Worm (Caenorhabditis elegans) whole organism, young adult: ENCODE results near the gene M05D6.1.

ENCODE experiments used
- B0019.2 ChIP-seq: fragments of 200-800 bp; sonication (Bioruptor generic); conservative IDR thresholded peaks from 2 replicates; pipeline ENCODE4 v1.3.6; 2022; ENCODE audit warnings: missing genetic modification reagents, missing genetic modification characterization, missing compliant biosample characterization
- B0261.1 ChIP-seq: sonication (generic microtip); optimal IDR thresholded peaks from 2 replicates; lab custom pipeline; 2016; ENCODE audit warnings: mild to moderate bottlenecking, missing genetic modification characterization, moderate library complexity, missing compliant biosample characterization
- C17E4.6 ChIP-seq: fragments of 200-800 bp; sonication (Bioruptor generic); IDR thresholded peaks from 2 replicates; pipeline ENCODE4 v1.3.6; 2022; ENCODE audit warnings: missing genetic modification reagents, missing genetic modification characterization, missing compliant biosample characterization
- D2030.7 ChIP-seq: fragments of 200-800 bp; sonication (Bioruptor generic); IDR thresholded peaks from 2 replicates; pipeline ENCODE4 v1.3.6; 2022; ENCODE audit warnings: missing genetic modification reagents, missing genetic modification characterization, missing compliant biosample characterization
- F33H1.4 ChIP-seq: fragments of 200-800 bp; sonication (Bioruptor generic); IDR thresholded peaks from 2 replicates; pipeline ENCODE4 v1.3.6; 2022; ENCODE audit warnings: missing genetic modification reagents, missing genetic modification characterization, missing compliant biosample characterization
- F39B2.1 ChIP-seq: fragments of 200-800 bp; sonication (Bioruptor generic); IDR thresholded peaks from 2 replicates; pipeline ENCODE4 v1.3.6; 2022; ENCODE audit warnings: missing genetic modification reagents, missing genetic modification characterization, missing compliant biosample characterization
- F52B5.7 ChIP-seq: sonication (generic microtip); optimal IDR thresholded peaks from 2 replicates; lab custom pipeline; 2016; ENCODE audit warnings: mild to moderate bottlenecking, missing genetic modification characterization, missing compliant biosample characterization
- K11D2.4 ChIP-seq: fragments of 200-800 bp; sonication (Bioruptor generic); IDR thresholded peaks from 2 replicates; pipeline ENCODE4 v1.3.6; 2022; ENCODE audit warnings: missing genetic modification reagents, missing genetic modification characterization, missing compliant biosample characterization
- Y67H2A.10 ChIP-seq: fragments of 200-800 bp; sonication (Bioruptor generic); conservative IDR thresholded peaks from 2 replicates; pipeline ENCODE4 v1.3.6; 2022; ENCODE audit warnings: missing genetic modification reagents, missing genetic modification characterization, missing compliant biosample characterization
- Y79H2A.3 ChIP-seq: fragments of 200-800 bp; sonication (Bioruptor generic); conservative IDR thresholded peaks from 2 replicates; pipeline ENCODE4 v1.3.6; 2022; ENCODE audit warnings: missing genetic modification reagents, missing genetic modification characterization, missing compliant biosample characterization
- Y95B8A.8 ChIP-seq: fragments of 200-800 bp; sonication (Bioruptor generic); IDR thresholded peaks from 2 replicates; pipeline ENCODE4 v1.3.6; 2022; ENCODE audit warnings: missing genetic modification reagents, missing genetic modification characterization, missing compliant biosample characterization
- ama-1 ChIP-seq, 3 experiments: fragments of 150-350 bp in 1 of 3; sonication (generic microtip) in 2 of 3; optimal IDR thresholded peaks; 2 replicates each; lab custom pipeline; 2014 to 2018; ENCODE audit warnings: missing biosample characterization in 2 of 3, missing genetic modification characterization in 2 of 3, missing genetic modification reagents in 2 of 3
- aptf-3 ChIP-seq: fragments of 200-800 bp; sonication (Bioruptor generic); IDR thresholded peaks from 2 replicates; pipeline ENCODE4 v1.3.6; 2022; ENCODE audit warnings: missing genetic modification characterization, missing compliant biosample characterization
- ceh-40 ChIP-seq: fragments of 200-800 bp; sonication (Bioruptor generic); IDR thresholded peaks from 2 replicates; pipeline ENCODE4 v1.3.6; 2022; ENCODE audit warnings: missing genetic modification characterization, missing compliant biosample characterization
- ceh-58 ChIP-seq: fragments of 200-800 bp; sonication (Bioruptor generic); IDR thresholded peaks from 2 replicates; pipeline ENCODE4 v1.3.6; 2022; ENCODE audit warnings: missing genetic modification characterization, missing compliant biosample characterization
- ceh-91 ChIP-seq: fragments of 200-800 bp; sonication (Bioruptor generic); IDR thresholded peaks from 2 replicates; pipeline ENCODE4 v1.3.6; 2022; ENCODE audit warnings: missing genetic modification reagents, missing genetic modification characterization, missing compliant biosample characterization
- dpl-1 ChIP-seq: fragments of 150-350 bp; optimal IDR thresholded peaks from 2 replicates; lab custom pipeline; 2014; ENCODE audit warnings: missing biosample characterization, missing genetic modification reagents, missing genetic modification characterization
- egrh-3 ChIP-seq: fragments of 200-800 bp; sonication (Bioruptor generic); IDR thresholded peaks from 2 replicates; pipeline ENCODE4 v1.3.6; 2022; ENCODE audit warnings: missing genetic modification reagents, missing genetic modification characterization, missing compliant biosample characterization
- gei-17 ChIP-seq: fragments of 200-800 bp; sonication (Bioruptor generic); optimal IDR thresholded peaks from 2 replicates; lab custom pipeline; 2018; ENCODE audit warnings: mild to moderate bottlenecking, missing genetic modification characterization, missing compliant biosample characterization
- let-526 ChIP-seq: fragments of 200-800 bp; sonication (Bioruptor generic); IDR thresholded peaks from 2 replicates; pipeline ENCODE4 v1.3.6; 2022; ENCODE audit warnings: missing genetic modification reagents, missing genetic modification characterization, missing compliant biosample characterization
- lin-26 ChIP-seq: fragments of 200-800 bp; sonication (Bioruptor generic); IDR thresholded peaks from 2 replicates; pipeline ENCODE4 v1.3.6; 2022; ENCODE audit warnings: missing genetic modification reagents, missing genetic modification characterization, missing compliant biosample characterization
- lin-35 ChIP-seq, 3 experiments: fragments of 150-350 bp in 2 of 3; sonication (generic microtip) in 1 of 3; optimal IDR thresholded peaks; 2 replicates each; lab custom pipeline; 2014 to 2018; ENCODE audit warnings: missing biosample characterization in 3 of 3, missing genetic modification characterization in 3 of 3, missing genetic modification reagents in 3 of 3
- lin-54 ChIP-seq: fragments of 200-800 bp; sonication (Bioruptor generic); optimal IDR thresholded peaks from 2 replicates; lab custom pipeline; 2018; ENCODE audit warnings: mild to moderate bottlenecking, missing genetic modification characterization, missing compliant biosample characterization
- madf-3 ChIP-seq: fragments of 200-800 bp; sonication (Bioruptor generic); IDR thresholded peaks from 2 replicates; pipeline ENCODE4 v1.3.6; 2022; ENCODE audit warnings: missing genetic modification reagents, missing genetic modification characterization, missing compliant biosample characterization
- mcd-1 ChIP-seq: fragments of 200-800 bp; sonication (Bioruptor generic); IDR thresholded peaks from 2 replicates; pipeline ENCODE4 v1.3.6; 2022; ENCODE audit warnings: missing genetic modification reagents, missing genetic modification characterization, missing compliant biosample characterization
- nfya-1 ChIP-seq: sonication (generic microtip); optimal IDR thresholded peaks from 2 replicates; lab custom pipeline; 2017; ENCODE audit warnings: antibody characterized with exemption, missing compliant biosample characterization, missing genetic modification characterization, borderline replicate concordance; ENCODE audit not compliant: insufficient read depth
- nhr-80 ChIP-seq: sonication (generic microtip); optimal IDR thresholded peaks from 2 replicates; lab custom pipeline; 2016; ENCODE audit warnings: missing genetic modification characterization, missing compliant biosample characterization
- repo-1 ChIP-seq: sonication (generic microtip); optimal IDR thresholded peaks from 2 replicates; lab custom pipeline; 2017; ENCODE audit warnings: mild to moderate bottlenecking, missing genetic modification characterization, missing compliant biosample characterization
- rpc-1 ChIP-seq, 2 experiments: fragments of 150-350 bp in 1 of 2; sonication (generic microtip) in 1 of 2; optimal IDR thresholded peaks; 2 replicates each; lab custom pipeline; 2014 to 2018; ENCODE audit warnings: missing biosample characterization in 1 of 2, missing genetic modification characterization in 1 of 2, missing genetic modification reagents in 1 of 2, missing genotype in 1 of 2
- snpc-1.1 ChIP-seq: sonication (generic microtip); optimal IDR thresholded peaks from 2 replicates; lab custom pipeline; 2017; ENCODE audit warnings: missing genetic modification characterization, mild to moderate bottlenecking, missing compliant biosample characterization, antibody characterized with exemption, moderate library complexity, missing genotype, missing genetic modification reagents; ENCODE audit not compliant: insufficient read depth
- snpc-3.4 ChIP-seq: sonication (generic microtip); optimal IDR thresholded peaks from 2 replicates; lab custom pipeline; 2017; ENCODE audit warnings: missing genetic modification characterization, mild to moderate bottlenecking, missing compliant biosample characterization, antibody characterized with exemption, moderate library complexity, missing genotype, missing genetic modification reagents
- snpc-4 ChIP-seq, 5 experiments: fragments of 150-350 bp in 1 of 5; sonication (generic microtip) in 4 of 5; optimal IDR thresholded peaks; 2 replicates each; lab custom pipeline; 2014 to 2018; ENCODE audit warnings: missing genetic modification characterization in 5 of 5, missing biosample characterization in 3 of 5, antibody characterized with exemption in 2 of 5, mild to moderate bottlenecking in 2 of 5, missing compliant biosample characterization in 2 of 5, missing genotype in 2 of 5, moderate library complexity in 2 of 5, missing genetic modification reagents in 1 of 5
- tbx-9 ChIP-seq: sonication (generic microtip); optimal IDR thresholded peaks from 2 replicates; lab custom pipeline; 2016; ENCODE audit warnings: borderline replicate concordance, missing genetic modification characterization, inconsistent platforms, missing compliant biosample characterization
- unc-130 ChIP-seq: sonication (generic microtip); optimal IDR thresholded peaks from 2 replicates; lab custom pipeline; 2016; ENCODE audit warnings: missing genetic modification reagents, missing genetic modification characterization, missing compliant biosample characterization
- unc-62 ChIP-seq: fragments of 150-350 bp; optimal IDR thresholded peaks from 2 replicates; lab custom pipeline; 2014; ENCODE audit warnings: missing biosample characterization, missing genetic modification reagents, missing genetic modification characterization
- ztf-18 ChIP-seq: sonication (generic microtip); optimal IDR thresholded peaks from 2 replicates; lab custom pipeline; 2016; ENCODE audit warnings: missing genotype, mild to moderate bottlenecking, missing genetic modification characterization, missing compliant biosample characterization

The M05D6.1 gene

ce11 chrII:8456094-8456493, 19.1 kb downstream of the M05D6.1 start, which contains the start of gene F22B5.6:
F22B5.6 (minus strand) TSS chrII:8456194.
- TF ChIP-seq Y67H2A.10 (GFP tag; lab: Robert Waterston, UW) = no peak
- TF ChIP-seq ceh-58 (GFP tag; lab: Robert Waterston, UW) = no peak
- no peak for TF ChIP-seq lin-26 (GFP tag; lab: Robert Waterston, UW)
- TF ChIP-seq F33H1.4 = no peak
- TF ChIP-seq ama-1 (optimal IDR thresholded peaks at IDR 0.05; lab: Kevin White, UChicago) = no peak
- TF ChIP-seq ama-1 (GFP tag; optimal IDR thresholded peaks at IDR 0.05; lab: Kevin White, UChicago) = no peak
- no peak for TF ChIP-seq snpc-3.4 (tag; lab: Kevin White, UChicago)
- no peak for TF ChIP-seq F39B2.1 (GFP tag; lab: Robert Waterston, UW)
- TF ChIP-seq D2030.7 (GFP tag; lab: Robert Waterston, UW) = no peak
- TF ChIP-seq egrh-3 (GFP tag; lab: Robert Waterston, UW) = no peak

- TF ChIP-seq K11D2.4 (no peak), C17E4.6 (GFP tag; lab: Robert Waterston, UW) (no peak), ceh-91 (no peak), aptf-3 (GFP tag; lab: Robert Waterston, UW) (no peak), nhr-80 (tag; lab: Kevin White, UChicago) (no peak), let-526 (GFP tag; lab: Robert Waterston, UW) (no peak), snpc-1.1 (tag; lab: Kevin White, UChicago) (no peak), Y79H2A.3 (GFP tag; lab: Robert Waterston, UW) (no peak), F52B5.7 (no peak), ztf-18 (no peak), B0261.1 (no peak), lin-54 (no peak), repo-1 (tag; lab: Kevin White, UChicago) (no peak), Y95B8A.8 (GFP tag; lab: Robert Waterston, UW) (no peak), gei-17 (GFP tag; lab: Kevin White, UChicago) (no peak), unc-130 (GFP tag; lab: Kevin White, UChicago) (no peak), lin-35 (GFP tag; optimal IDR thresholded peaks at IDR 0.05; lab: Kevin White, UChicago) (no peak)
- TF ChIP-seq, all 124 proteins: peak for 0
Observed at ce11 chrII:8454513-8454912, 20.7 kb downstream of the M05D6.1 start, which contains the start of gene F22B5.5. F22B5.5 (minus strand) TSS chrII:8454613.

- TF ChIP-seq mcd-1 (GFP tag; lab: Robert Waterston, UW) (no peak), D2030.7 (GFP tag; lab: Robert Waterston, UW) (no peak), unc-62 (GFP tag; lab: Kevin White, UChicago) (no peak), nfya-1 (tag; lab: Kevin White, UChicago) (no peak), aptf-3 (GFP tag; lab: Robert Waterston, UW) (no peak), madf-3 (GFP tag; lab: Robert Waterston, UW) (no peak), rpc-1 (optimal IDR thresholded peaks at IDR 0.05; lab: Kevin White, UChicago) (no peak), rpc-1 (tag; optimal IDR thresholded peaks at IDR 0.05; lab: Kevin White, UChicago) (no peak), Y95B8A.8 (GFP tag; lab: Robert Waterston, UW) (no peak), F33H1.4 (no peak), snpc-4 (GFP tag; optimal IDR thresholded peaks at IDR 0.05; lab: Kevin White, UChicago) (no peak), snpc-4 (tag; optimal IDR thresholded peaks at IDR 0.05; lab: Kevin White, UChicago) (no peak), B0019.2 (GFP tag; lab: Robert Waterston, UW) (no peak), ceh-40 (GFP tag; lab: Robert Waterston, UW) (no peak), tbx-9 (tag; lab: Kevin White, UChicago) (no peak), dpl-1 (GFP tag; lab: Kevin White, UChicago) (no peak)
Observed at ce11 chrII:8451425-8451824, 23.8 kb downstream of the M05D6.1 start.
